Worm (Caenorhabditis elegans): ENCODE data around the gene bli-6.

ce11 chrIV:6329339-6329738 lies 47.5 kb upstream of the bli-6 start, which contains the start of gene seu-1:
- no peak for TF ChIP-seq ama-1 (optimal IDR thresholded peaks at IDR 0.05)
- TF ChIP-seq pha-4 (tag; optimal IDR thresholded peaks at IDR 0.05) = no peak
- TF ChIP-seq fos-1 (tag; optimal IDR thresholded peaks at IDR 0.05) = no peak
- no peak for TF ChIP-seq snpc-4 (tag; optimal IDR thresholded peaks at IDR 0.05)
- no peak for TF ChIP-seq ceh-16 (tag; optimal IDR thresholded peaks at IDR 0.05)
- TF ChIP-seq unc-62 (GFP tag; optimal IDR thresholded peaks at IDR 0.05) = no peak
- no peak for TF ChIP-seq mdl-1 (tag; optimal IDR thresholded peaks at IDR 0.05)
- no peak for TF ChIP-seq jun-1 (tag; optimal IDR thresholded peaks at IDR 0.05)
- TF ChIP-seq ztf-4 (tag; optimal IDR thresholded peaks at IDR 0.05) = no peak
- no peak for TF ChIP-seq nhr-76 (tag; optimal IDR thresholded peaks at IDR 0.05)
- no peak for TF ChIP-seq ZK546.5 (tag; optimal IDR thresholded peaks at IDR 0.05)
- no peak for TF ChIP-seq ceh-82 (tag; optimal IDR thresholded peaks at IDR 0.05)
- TF ChIP-seq elt-3 (tag; optimal IDR thresholded peaks at IDR 0.05) = no peak
- TF ChIP-seq zag-1 (tag; optimal IDR thresholded peaks at IDR 0.05) = no peak
